Worm (Caenorhabditis elegans) whole organism, mixed stage, embryonic: Measurements from ENCODE around the gene lec-6.

ENCODE experiments used
- lin-32 ChIP-seq: fragments of 200-800 bp; sonication (Bioruptor generic); optimal IDR thresholded peaks from 2 replicates; lab custom pipeline; 2018; ENCODE audit warnings: mild to moderate bottlenecking, missing genetic modification characterization, missing compliant biosample characterization
- snpc-4 ChIP-seq: fragments of 150-350 bp; optimal IDR thresholded peaks from 2 replicates; lab custom pipeline; 2014; ENCODE audit warnings: missing biosample characterization, missing genetic modification characterization
- unc-39 ChIP-seq: fragments of 150-350 bp; optimal IDR thresholded peaks from 2 replicates; lab custom pipeline; 2014; ENCODE audit warnings: missing biosample characterization, missing genetic modification characterization

DNA sequence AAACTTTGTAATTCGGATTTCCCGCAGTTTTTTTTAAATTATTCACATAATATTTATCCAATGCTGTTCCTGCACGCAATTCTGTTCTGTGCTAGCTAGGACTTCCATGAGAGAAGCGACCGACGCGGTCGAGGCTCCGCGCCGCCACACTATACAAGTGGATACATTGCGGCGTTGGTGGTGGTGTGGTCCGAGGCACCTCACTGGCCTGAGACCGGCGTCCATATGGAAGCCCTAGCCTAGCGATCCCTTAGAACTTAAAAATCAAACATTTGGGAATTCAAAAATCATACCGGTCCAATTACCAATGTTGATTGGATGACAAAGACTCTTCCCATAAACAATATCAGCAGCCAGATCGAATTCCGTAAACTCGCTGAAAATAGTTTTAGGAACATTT, 25.9 kb upstream of the lec-6 start:
- no peak for TF ChIP-seq snpc-4 (tag; lab: Kevin White, UChicago)
- no peak for TF ChIP-seq unc-39 (tag; lab: Kevin White, UChicago)
- no peak for TF ChIP-seq lin-32 (GFP tag; lab: Kevin White, UChicago)
